Worm (Caenorhabditis elegans) whole organism, late embryonic: ENCODE measurements around the gene srbc-43.

Experiments used
- F13H6.1 ChIP-seq: sonication (generic microtip); optimal IDR thresholded peaks from 2 replicates; lab custom pipeline; 2016; ENCODE audit warnings: missing genetic modification characterization, missing compliant biosample characterization
- T23F11.4 ChIP-seq: fragments of 200-800 bp; sonication (Bioruptor generic); optimal IDR thresholded peaks from 2 replicates; lab custom pipeline; 2018; ENCODE audit warnings: mild to moderate bottlenecking, missing genetic modification characterization, missing compliant biosample characterization
- ama-1 ChIP-seq: fragments of 150-350 bp; optimal IDR thresholded peaks from 2 replicates; lab custom pipeline; 2014
- dve-1 ChIP-seq: sonication (generic microtip); optimal IDR thresholded peaks from 2 replicates; lab custom pipeline; 2017; ENCODE audit warnings: antibody characterized with exemption, mild to moderate bottlenecking, missing genetic modification characterization, missing compliant biosample characterization
- eyg-1 ChIP-seq: sonication (generic microtip); optimal IDR thresholded peaks from 2 replicates; lab custom pipeline; 2016; ENCODE audit warnings: missing genotype, missing genetic modification characterization, missing compliant biosample characterization
- hlh-6 ChIP-seq: sonication (generic microtip); optimal IDR thresholded peaks from 2 replicates; lab custom pipeline; 2016; ENCODE audit warnings: missing genotype, missing genetic modification characterization, missing compliant biosample characterization
- nfya-1 ChIP-seq: sonication (generic microtip); optimal IDR thresholded peaks from 2 replicates; lab custom pipeline; 2017; ENCODE audit warnings: missing genetic modification characterization, mild to moderate bottlenecking, missing compliant biosample characterization, antibody characterized with exemption, moderate library complexity
- nhr-11 ChIP-seq: fragments of 150-350 bp; optimal IDR thresholded peaks from 2 replicates; lab custom pipeline; 2014; ENCODE audit warnings: missing biosample characterization, missing genetic modification characterization
- pag-3 ChIP-seq: sonication (generic microtip); optimal IDR thresholded peaks from 2 replicates; lab custom pipeline; 2016; ENCODE audit warnings: missing compliant biosample characterization, missing genetic modification characterization, borderline replicate concordance
- pha-4 ChIP-seq: fragments of 150-350 bp; optimal IDR thresholded peaks from 2 replicates; lab custom pipeline; 2018; ENCODE audit warnings: missing biosample characterization, missing genetic modification reagents, missing genetic modification characterization
- pqm-1 ChIP-seq: sonication (generic microtip); optimal IDR thresholded peaks from 2 replicates; lab custom pipeline; 2016; ENCODE audit warnings: missing genetic modification characterization, missing compliant biosample characterization
- tbx-2 ChIP-seq: sonication (generic microtip); optimal IDR thresholded peaks from 2 replicates; lab custom pipeline; 2016; ENCODE audit warnings: missing genetic modification characterization, missing compliant biosample characterization
- tbx-7 ChIP-seq: sonication (generic microtip); optimal IDR thresholded peaks from 2 replicates; lab custom pipeline; 2016; ENCODE audit warnings: missing genotype, missing genetic modification characterization, missing compliant biosample characterization

ce11 chrV:12741684-12742083, 48.6 kb downstream of the srbc-43 start, which contains the start of gene hrg-7:
- TF ChIP-seq pag-3, result no peak
- TF ChIP-seq ama-1, result no peak
- no peak for TF ChIP-seq tbx-7
- TF ChIP-seq nfya-1 (tag; lab: Kevin White, UChicago), result no peak
- no peak for TF ChIP-seq pqm-1 (tag; lab: Kevin White, UChicago)
- no peak for TF ChIP-seq hlh-6 (tag; lab: Kevin White, UChicago)
- TF ChIP-seq eyg-1 (tag; lab: Kevin White, UChicago), result no peak
- TF ChIP-seq pha-4 (tag; lab: Kevin White, UChicago), result no peak
- no peak for TF ChIP-seq T23F11.4 (GFP tag; lab: Kevin White, UChicago)
- no peak for TF ChIP-seq tbx-2 (tag; lab: Kevin White, UChicago)
- TF ChIP-seq F13H6.1 (tag; lab: Kevin White, UChicago), result no peak
- TF ChIP-seq nhr-11 (tag; lab: Kevin White, UChicago), result no peak
- TF ChIP-seq dve-1 (tag; lab: Kevin White, UChicago), result no peak
